Worm (Caenorhabditis elegans) whole organism, mixed stage, embryonic: ENCODE results near the gene C37C3.17.

Source experiments
- M03D4.4 ChIP-seq: sonication (generic microtip); optimal IDR thresholded peaks from 2 replicates; lab custom pipeline; 2017; ENCODE audit warnings: mild to moderate bottlenecking, missing genetic modification characterization, missing compliant biosample characterization
- bed-3 ChIP-seq: fragments of 200-800 bp; sonication (Bioruptor generic); optimal IDR thresholded peaks from 3 replicates; lab custom pipeline; 2018; ENCODE audit warnings: mild to moderate bottlenecking, missing genetic modification characterization, moderate library complexity, missing compliant biosample characterization
- blmp-1 ChIP-seq: fragments of 150-350 bp; optimal IDR thresholded peaks from 2 replicates; lab custom pipeline; 2014; ENCODE audit warnings: missing biosample characterization, missing genetic modification characterization
- ceh-39 ChIP-seq: fragments of 150-350 bp; optimal IDR thresholded peaks from 2 replicates; lab custom pipeline; 2014; ENCODE audit warnings: missing biosample characterization, missing genetic modification characterization
- ceh-43 ChIP-seq: fragments of 200-800 bp; sonication (Bioruptor generic); optimal IDR thresholded peaks from 2 replicates; lab custom pipeline; 2018; ENCODE audit warnings: mild to moderate bottlenecking, missing genetic modification characterization, moderate library complexity, missing compliant biosample characterization
- ceh-83 ChIP-seq: fragments of 200-800 bp; sonication (Bioruptor generic); optimal IDR thresholded peaks from 2 replicates; lab custom pipeline; 2018; ENCODE audit warnings: mild to moderate bottlenecking, missing genetic modification characterization, missing compliant biosample characterization
- ces-1 ChIP-seq: fragments of 150-350 bp; optimal IDR thresholded peaks from 2 replicates; lab custom pipeline; 2014; ENCODE audit warnings: missing biosample characterization, missing genetic modification reagents, missing genetic modification characterization
- cnd-1 ChIP-seq: fragments of 200-800 bp; sonication (Bioruptor generic); optimal IDR thresholded peaks from 2 replicates; lab custom pipeline; 2018; ENCODE audit warnings: mild to moderate bottlenecking, missing genetic modification characterization, missing compliant biosample characterization
- drap-1 ChIP-seq: fragments of 200-800 bp; sonication (Bioruptor generic); optimal IDR thresholded peaks from 3 replicates; lab custom pipeline; 2018; ENCODE audit warnings: mild to moderate bottlenecking, missing genetic modification characterization, missing compliant biosample characterization
- elt-1 ChIP-seq: sonication (generic microtip); optimal IDR thresholded peaks from 2 replicates; lab custom pipeline; 2017; ENCODE audit warnings: missing genetic modification characterization, mild to moderate bottlenecking, missing compliant biosample characterization, antibody characterized with exemption, moderate library complexity, borderline replicate concordance; ENCODE audit not compliant: insufficient read depth
- elt-3 ChIP-seq: fragments of 150-350 bp; optimal IDR thresholded peaks from 2 replicates; lab custom pipeline; 2014; ENCODE audit warnings: missing biosample characterization, missing genetic modification characterization
- flh-1 ChIP-seq: fragments of 200-800 bp; sonication (Bioruptor generic); optimal IDR thresholded peaks from 2 replicates; lab custom pipeline; 2018; ENCODE audit warnings: mild to moderate bottlenecking, missing genetic modification characterization, moderate library complexity, missing compliant biosample characterization
- ham-2 ChIP-seq: fragments of 200-800 bp; sonication (Bioruptor generic); optimal IDR thresholded peaks from 2 replicates; lab custom pipeline; 2018; ENCODE audit warnings: mild to moderate bottlenecking, missing genetic modification characterization, missing compliant biosample characterization
- hlh-1 ChIP-seq: fragments of 150-350 bp; optimal IDR thresholded peaks from 2 replicates; lab custom pipeline; 2014; ENCODE audit warnings: missing biosample characterization, missing genetic modification reagents, missing genetic modification characterization
- lin-13 ChIP-seq: fragments of 150-350 bp; optimal IDR thresholded peaks from 2 replicates; lab custom pipeline; 2014; ENCODE audit warnings: missing biosample characterization, missing genetic modification characterization
- lin-32 ChIP-seq: fragments of 200-800 bp; sonication (Bioruptor generic); optimal IDR thresholded peaks from 2 replicates; lab custom pipeline; 2018; ENCODE audit warnings: mild to moderate bottlenecking, missing genetic modification characterization, missing compliant biosample characterization
- lsy-2 ChIP-seq: fragments of 150-350 bp; optimal IDR thresholded peaks from 2 replicates; lab custom pipeline; 2014; ENCODE audit warnings: missing biosample characterization, missing genetic modification characterization
- mab-5 ChIP-seq: fragments of 150-350 bp; optimal IDR thresholded peaks from 2 replicates; lab custom pipeline; 2014; ENCODE audit warnings: missing biosample characterization, missing genetic modification characterization
- mep-1 ChIP-seq: fragments of 150-350 bp; optimal IDR thresholded peaks from 2 replicates; lab custom pipeline; 2017; ENCODE audit warnings: missing biosample characterization, missing genetic modification reagents, missing genetic modification characterization, inconsistent platforms
- mls-2 ChIP-seq: sonication (generic microtip); optimal IDR thresholded peaks from 2 replicates; lab custom pipeline; 2016; ENCODE audit warnings: mild to moderate bottlenecking, missing genetic modification characterization, moderate library complexity, missing compliant biosample characterization
- nhr-12 ChIP-seq: fragments of 150-350 bp; optimal IDR thresholded peaks from 2 replicates; lab custom pipeline; 2014; ENCODE audit warnings: missing biosample characterization, missing genetic modification characterization
- nhr-2 ChIP-seq: fragments of 150-350 bp; optimal IDR thresholded peaks from 2 replicates; lab custom pipeline; 2014; ENCODE audit warnings: missing biosample characterization, missing genetic modification characterization
- nhr-237 ChIP-seq: fragments of 150-350 bp; optimal IDR thresholded peaks from 2 replicates; lab custom pipeline; 2014; ENCODE audit warnings: missing biosample characterization, missing genetic modification characterization
- nhr-28 ChIP-seq: fragments of 150-350 bp; optimal IDR thresholded peaks from 2 replicates; lab custom pipeline; 2014; ENCODE audit warnings: missing biosample characterization, missing genetic modification characterization
- nhr-76 ChIP-seq: sonication (generic microtip); optimal IDR thresholded peaks from 2 replicates; lab custom pipeline; 2017; ENCODE audit warnings: missing biosample characterization, missing genetic modification characterization
- pha-4 ChIP-seq: fragments of 150-350 bp; optimal IDR thresholded peaks from 2 replicates; lab custom pipeline; 2018; ENCODE audit warnings: missing biosample characterization, missing genetic modification reagents, missing genetic modification characterization
- sem-2 ChIP-seq: fragments of 200-800 bp; sonication (Bioruptor generic); optimal IDR thresholded peaks from 2 replicates; lab custom pipeline; 2018; ENCODE audit warnings: mild to moderate bottlenecking, missing genetic modification characterization, missing compliant biosample characterization
- snpc-4 ChIP-seq: fragments of 150-350 bp; optimal IDR thresholded peaks from 2 replicates; lab custom pipeline; 2014; ENCODE audit warnings: missing biosample characterization, missing genetic modification characterization
- sptf-1 ChIP-seq: sonication (generic microtip); optimal IDR thresholded peaks from 2 replicates; lab custom pipeline; 2017; ENCODE audit warnings: mild to moderate bottlenecking, missing genetic modification characterization, moderate library complexity, missing compliant biosample characterization
- tbx-8 ChIP-seq: fragments of 200-800 bp; sonication (Bioruptor generic); optimal IDR thresholded peaks from 2 replicates; lab custom pipeline; 2018; ENCODE audit warnings: mild to moderate bottlenecking, missing genetic modification characterization, moderate library complexity, missing compliant biosample characterization
- unc-120 ChIP-seq: sonication (generic microtip); optimal IDR thresholded peaks from 2 replicates; lab custom pipeline; 2017; ENCODE audit warnings: missing genetic modification characterization, missing compliant biosample characterization; ENCODE audit not compliant: poor library complexity, severe bottlenecking
- unc-39 ChIP-seq: fragments of 150-350 bp; optimal IDR thresholded peaks from 2 replicates; lab custom pipeline; 2014; ENCODE audit warnings: missing biosample characterization, missing genetic modification characterization
- unc-62 ChIP-seq: fragments of 150-350 bp; optimal IDR thresholded peaks from 2 replicates; lab custom pipeline; 2014; ENCODE audit warnings: missing biosample characterization, missing genetic modification reagents, missing genetic modification characterization
- zip-8 ChIP-seq: fragments of 150-350 bp; optimal IDR thresholded peaks from 2 replicates; lab custom pipeline; 2014; ENCODE audit warnings: missing biosample characterization, missing genetic modification characterization
- ztf-11 ChIP-seq: fragments of 150-350 bp; optimal IDR thresholded peaks from 2 replicates; lab custom pipeline; 2014; ENCODE audit warnings: missing biosample characterization, missing genetic modification characterization

C37C3.17 gene

DNA sequence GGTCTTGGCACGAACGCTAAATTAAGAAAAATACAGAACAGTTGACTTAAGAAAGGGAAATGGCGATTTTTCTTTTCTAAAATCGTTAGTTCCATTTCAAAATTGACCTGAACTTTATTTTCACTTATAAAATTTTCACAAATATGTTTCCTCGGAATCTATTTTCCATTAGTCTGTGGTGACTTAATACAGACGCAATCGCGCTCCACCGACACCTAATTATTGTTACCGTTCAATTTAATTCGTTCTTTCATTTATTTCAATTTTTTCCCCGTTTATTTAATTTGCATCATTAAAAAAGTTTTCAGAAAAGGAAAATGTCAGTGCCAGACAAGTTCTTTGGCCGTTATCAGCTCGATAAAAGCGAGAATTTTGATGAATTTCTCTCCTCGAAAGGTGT is 41.4 kb downstream of the C37C3.17 start, which contains the start of gene lbp-4:
Gene lbp-4, plus strand, starts transcription at position 309 of the 400 bp plus-strand sequence.
- no peak for TF ChIP-seq pha-4
- peak; percentile 61 for TF ChIP-seq ceh-43
- no peak for TF ChIP-seq flh-1 (GFP tag; lab: Kevin White, UChicago)
- TF ChIP-seq nhr-12 (tag; lab: Kevin White, UChicago) = no peak
- no peak for TF ChIP-seq hlh-1
- TF ChIP-seq bed-3 = no peak
- TF ChIP-seq blmp-1 = no peak
- TF ChIP-seq M03D4.4 = no peak
- TF ChIP-seq lin-13 = no peak
- no peak for TF ChIP-seq mls-2 (tag; lab: Kevin White, UChicago)
- no peak for TF ChIP-seq mab-5 (tag; lab: Kevin White, UChicago)
- TF ChIP-seq unc-120 (tag; lab: Kevin White, UChicago) = no peak
- TF ChIP-seq sptf-1 (tag; lab: Kevin White, UChicago) = no peak
- TF ChIP-seq drap-1 (GFP tag; lab: Kevin White, UChicago) = no peak
- TF ChIP-seq elt-3 (tag; lab: Kevin White, UChicago) = no peak
- TF ChIP-seq ces-1 = peak; percentile 80
- TF ChIP-seq lsy-2 (tag; lab: Kevin White, UChicago) = peak; percentile 20
- no peak for TF ChIP-seq unc-62 (GFP tag; lab: Kevin White, UChicago)
- TF ChIP-seq tbx-8 = no peak
- peak; percentile 32 for TF ChIP-seq mep-1 (tag; lab: Kevin White, UChicago)
- TF ChIP-seq elt-1 (tag; lab: Kevin White, UChicago) = no peak
- no peak for TF ChIP-seq lin-32 (GFP tag; lab: Kevin White, UChicago)
- no peak for TF ChIP-seq nhr-76
- no peak for TF ChIP-seq ham-2 (GFP tag; lab: Kevin White, UChicago)
- TF ChIP-seq zip-8 (tag; lab: Kevin White, UChicago) = no peak
- no peak for TF ChIP-seq nhr-28
- TF ChIP-seq sem-2 (GFP tag; lab: Kevin White, UChicago) = no peak
- TF ChIP-seq unc-39 (tag; lab: Kevin White, UChicago) = no peak
- no peak for TF ChIP-seq ztf-11
- no peak for TF ChIP-seq ceh-39 (tag; lab: Kevin White, UChicago)
- TF ChIP-seq nhr-2 = no peak
- peak; percentile 43 for TF ChIP-seq nhr-237 (tag; lab: Kevin White, UChicago)
- TF ChIP-seq cnd-1 (tag; lab: Kevin White, UChicago) = no peak
- no peak for TF ChIP-seq snpc-4 (tag; lab: Kevin White, UChicago)
- TF ChIP-seq ceh-83 (GFP tag; lab: Kevin White, UChicago) = no peak

DNA sequence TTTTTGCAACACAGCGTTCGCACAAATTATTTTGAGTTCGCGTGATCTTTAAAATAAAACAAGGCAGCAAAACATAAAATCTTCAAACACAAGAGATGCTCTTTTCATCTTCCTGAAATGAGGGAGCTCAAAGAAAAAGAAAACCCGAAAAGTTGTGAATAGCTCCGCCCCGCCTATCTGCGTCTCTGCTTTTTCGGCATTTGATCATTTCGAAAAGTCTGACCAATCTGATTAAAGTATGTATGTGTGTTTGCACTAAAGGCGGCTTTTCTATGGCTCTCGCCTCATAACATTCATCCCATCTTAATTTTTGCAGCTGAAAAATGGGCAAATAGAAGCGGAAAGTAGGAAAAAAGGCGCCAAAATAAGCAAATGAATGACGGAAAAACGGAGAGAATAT is 42.1 kb downstream of the C37C3.17 start:
- TF ChIP-seq lin-32 (GFP tag; lab: Kevin White, UChicago) = no peak
- no peak for TF ChIP-seq snpc-4 (tag; lab: Kevin White, UChicago)
- no peak for TF ChIP-seq nhr-237 (tag; lab: Kevin White, UChicago)
- no peak for TF ChIP-seq nhr-12 (tag; lab: Kevin White, UChicago)
- no peak for TF ChIP-seq mls-2 (tag; lab: Kevin White, UChicago)
- peak; percentile 68 for TF ChIP-seq ces-1
- no peak for TF ChIP-seq hlh-1
- TF ChIP-seq blmp-1 = no peak

DNA sequence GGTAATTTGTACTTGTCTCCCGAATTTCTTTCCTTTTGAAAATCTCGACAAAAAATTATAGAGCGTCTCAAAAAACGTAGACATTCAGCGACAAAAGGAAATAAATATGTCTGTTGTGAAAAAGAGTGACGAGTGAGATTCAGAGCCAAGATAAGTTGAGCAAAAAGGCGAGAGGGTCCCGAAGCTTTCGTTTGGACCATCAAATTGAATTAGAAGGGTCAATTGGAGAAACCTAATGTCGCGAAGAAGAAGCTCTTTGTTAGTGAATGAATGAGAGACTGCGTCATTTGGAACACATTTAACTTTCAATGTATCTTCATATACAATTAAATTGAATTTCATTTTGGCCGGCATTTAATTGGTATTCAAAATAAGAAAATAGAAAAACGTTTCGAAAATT is 45.2 kb downstream of the C37C3.17 start:
- peak; percentile 97 for TF ChIP-seq ces-1
- no peak for TF ChIP-seq flh-1 (GFP tag; lab: Kevin White, UChicago)

DNA sequence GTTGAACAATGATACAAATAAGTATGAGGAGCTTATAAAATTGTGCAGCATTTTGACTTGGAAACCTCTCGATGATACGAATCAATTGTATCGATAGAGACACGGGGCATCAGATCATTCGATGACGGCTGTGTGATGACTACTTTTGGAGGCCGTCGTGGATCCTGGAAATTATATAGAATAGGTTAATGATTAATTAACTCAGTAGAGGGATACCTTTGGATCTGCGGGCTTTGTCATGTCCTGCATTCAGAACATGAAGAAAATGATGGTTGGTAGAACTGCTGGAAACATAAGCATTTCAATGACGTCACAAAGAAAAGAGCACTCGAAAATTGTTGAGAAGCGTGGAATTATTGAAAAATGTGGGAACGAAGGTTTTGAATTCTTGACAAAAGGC is 47.1 kb downstream of the C37C3.17 start, which contains the start of gene ZK742.6:
Gene ZK742.6, minus strand, starts transcription at position 342 of the 400 bp plus-strand sequence.
- TF ChIP-seq lin-13 (no peak), nhr-28 (no peak), snpc-4 (tag; lab: Kevin White, UChicago) (no peak), ces-1 (no peak), ceh-39 (tag; lab: Kevin White, UChicago) (no peak), lin-32 (GFP tag; lab: Kevin White, UChicago) (no peak), sem-2 (GFP tag; lab: Kevin White, UChicago) (no peak)
